Fruit fly (Drosophila melanogaster): Measurements from ENCODE around the gene CG18418.

DNA sequence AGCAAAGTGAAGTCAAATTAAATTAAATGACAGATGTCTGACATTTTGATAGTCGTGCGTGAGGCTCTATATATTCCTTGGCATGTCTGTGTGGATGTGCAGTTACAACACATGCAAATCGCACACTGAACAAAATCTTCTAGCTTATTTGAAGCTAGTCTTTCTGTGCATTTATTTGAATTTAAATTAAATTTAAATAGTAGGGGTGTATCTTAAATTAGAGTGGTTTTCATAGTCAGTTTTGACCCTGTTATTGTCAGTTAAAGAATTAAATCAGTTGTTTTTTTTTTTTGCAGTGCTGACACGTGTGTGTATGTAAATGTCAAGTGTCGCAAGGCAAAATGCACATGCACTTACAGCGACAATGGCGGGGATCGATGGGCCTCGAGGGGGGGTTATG is 10.8 kb downstream of the CG18418 start:
- no peak for TF ChIP-seq CG10348 (GFP tag; IDR thresholded peaks at IDR 0.05)
- no peak for TF ChIP-seq rn (GFP tag; IDR thresholded peaks at IDR 0.05)
- no peak for TF ChIP-seq EcR (GFP tag; optimal IDR thresholded peaks at IDR 0.05)
- TF ChIP-seq gl (tag; optimal IDR thresholded peaks at IDR 0.05) = no peak
- peak; percentile 41 for TF ChIP-seq CG8301 (tag; optimal IDR thresholded peaks at IDR 0.05)
- TF ChIP-seq CG17806 (tag; optimal IDR thresholded peaks at IDR 0.05) = no peak
- TF ChIP-seq CG15710 (tag; optimal IDR thresholded peaks at IDR 0.05) = no peak
- TF ChIP-seq Pif1A (GFP tag; optimal IDR thresholded peaks at IDR 0.05) = peak; percentile 19
- peak; percentile 53 for TF ChIP-seq CG14655 (GFP tag; optimal IDR thresholded peaks at IDR 0.05)
